Worm (Caenorhabditis elegans) whole organism, midembryonic: ENCODE data around the gene ZC239.20.

ENCODE experiments used
- T22C8.4 ChIP-seq: fragments of 200-800 bp; sonication (Bioruptor generic); IDR thresholded peaks from 2 replicates; pipeline ENCODE4 v1.3.6; 2022; ENCODE audit warnings: missing genetic modification characterization, missing compliant biosample characterization
- cog-1 ChIP-seq: sonication (generic microtip); optimal IDR thresholded peaks from 2 replicates; lab custom pipeline; 2016; ENCODE audit warnings: missing genetic modification characterization, missing compliant biosample characterization
- flt-1 ChIP-seq: fragments of 200-800 bp; sonication (Bioruptor generic); IDR thresholded peaks from 2 replicates; pipeline ENCODE4 v1.3.6; 2022; ENCODE audit warnings: missing genetic modification characterization, missing compliant biosample characterization
- ref-1 ChIP-seq: fragments of 200-800 bp; sonication (Bioruptor generic); conservative IDR thresholded peaks from 2 replicates; pipeline ENCODE4 v1.3.6; 2022; ENCODE audit warnings: missing genetic modification reagents, missing genetic modification characterization, missing compliant biosample characterization
- tab-1 ChIP-seq: fragments of 200-800 bp; sonication (Bioruptor generic); IDR thresholded peaks from 2 replicates; pipeline ENCODE4 v1.3.6; 2022; ENCODE audit warnings: missing genetic modification characterization, missing compliant biosample characterization
- ztf-23 ChIP-seq: fragments of 200-800 bp; sonication (Bioruptor generic); IDR thresholded peaks from 2 replicates; pipeline ENCODE4 v1.3.6; 2022; ENCODE audit warnings: missing genetic modification reagents, missing genetic modification characterization, missing compliant biosample characterization
- ztf-29 ChIP-seq: fragments of 200-800 bp; sonication (Bioruptor generic); IDR thresholded peaks from 2 replicates; pipeline ENCODE4 v1.3.6; 2022; ENCODE audit warnings: missing genetic modification reagents, missing genetic modification characterization, missing compliant biosample characterization

ce11 chrII:3225780-3226179, 19.5 kb upstream of the ZC239.20 start, which contains the start of gene ZC239.17:
- TF ChIP-seq T22C8.4 (GFP tag; lab: Robert Waterston, UW) (no peak), cog-1 (no peak), ztf-29 (GFP tag; lab: Robert Waterston, UW) (no peak), flt-1 (GFP tag; lab: Robert Waterston, UW) (no peak), tab-1 (GFP tag; lab: Robert Waterston, UW) (no peak), ref-1 (GFP tag; lab: Robert Waterston, UW) (no peak), ztf-23 (GFP tag; lab: Robert Waterston, UW) (no peak)
